Worm (Caenorhabditis elegans) whole organism, L3 larva: Measurements from ENCODE around the gene ptd-2.

Experiments
- R02D3.7 ChIP-seq: fragments of 150-350 bp; optimal IDR thresholded peaks from 2 replicates; lab custom pipeline; 2014; ENCODE audit warnings: missing biosample characterization, missing genetic modification characterization
- ZK546.5 ChIP-seq: sonication (generic microtip); optimal IDR thresholded peaks from 2 replicates; lab custom pipeline; 2017; ENCODE audit warnings: missing biosample characterization, missing genetic modification characterization
- aly-2 ChIP-seq: fragments of 150-350 bp; optimal IDR thresholded peaks from 2 replicates; lab custom pipeline; 2014; ENCODE audit warnings: missing biosample characterization, missing genetic modification characterization
- ama-1 ChIP-seq: fragments of 150-350 bp; optimal IDR thresholded peaks from 2 replicates; lab custom pipeline; 2018
- ceh-16 ChIP-seq: sonication (generic microtip); optimal IDR thresholded peaks from 2 replicates; lab custom pipeline; 2017; ENCODE audit warnings: missing biosample characterization, missing genetic modification characterization
- ceh-28 ChIP-seq: fragments of 150-350 bp; optimal IDR thresholded peaks from 2 replicates; lab custom pipeline; 2014; ENCODE audit warnings: missing biosample characterization, missing genetic modification reagents, missing genetic modification characterization
- ceh-82 ChIP-seq: fragments of 150-350 bp; optimal IDR thresholded peaks from 2 replicates; lab custom pipeline; 2014; ENCODE audit warnings: missing biosample characterization, missing genetic modification characterization
- ceh-9 ChIP-seq: sonication (generic microtip); optimal IDR thresholded peaks from 2 replicates; lab custom pipeline; 2018; ENCODE audit warnings: missing biosample characterization, missing genetic modification characterization
- daf-12 ChIP-seq: fragments of 150-350 bp; optimal IDR thresholded peaks from 2 replicates; lab custom pipeline; 2014; ENCODE audit warnings: missing biosample characterization, missing genetic modification reagents, missing genetic modification characterization
- egl-27 ChIP-seq: sonication (generic microtip); optimal IDR thresholded peaks from 4 replicates; lab custom pipeline; 2017; ENCODE audit warnings: missing biosample characterization, missing genetic modification reagents, missing genetic modification characterization
- egl-5 ChIP-seq: fragments of 150-350 bp; optimal IDR thresholded peaks from 2 replicates; lab custom pipeline; 2017; ENCODE audit warnings: missing biosample characterization, missing genetic modification reagents, missing genetic modification characterization, inconsistent platforms
- elt-1 ChIP-seq: fragments of 150-350 bp; optimal IDR thresholded peaks from 2 replicates; lab custom pipeline; 2014; ENCODE audit warnings: missing biosample characterization, missing genetic modification characterization
- elt-2 ChIP-seq: sonication (generic microtip); optimal IDR thresholded peaks from 2 replicates; lab custom pipeline; 2016; ENCODE audit warnings: missing genetic modification reagents, mild to moderate bottlenecking, missing genetic modification characterization, missing compliant biosample characterization
- elt-3 ChIP-seq, 3 experiments: fragments of 150-350 bp in 1 of 3; sonication (generic microtip) in 2 of 3; optimal IDR thresholded peaks; 2 replicates in 2 of 3; 4 replicates in 1 of 3; lab custom pipeline; 2014 to 2017; ENCODE audit warnings: missing biosample characterization in 3 of 3, missing genetic modification characterization in 3 of 3
- eor-1 ChIP-seq, 2 experiments: fragments of 150-350 bp; optimal IDR thresholded peaks; 2 replicates each; lab custom pipeline; 2014 to 2018; ENCODE audit warnings: missing biosample characterization in 2 of 2, missing genetic modification characterization in 2 of 2
- fkh-10 ChIP-seq: sonication (generic microtip); optimal IDR thresholded peaks from 2 replicates; lab custom pipeline; 2017; ENCODE audit warnings: missing biosample characterization, missing genetic modification reagents, missing genetic modification characterization
- fkh-2 ChIP-seq: fragments of 150-350 bp; optimal IDR thresholded peaks from 2 replicates; lab custom pipeline; 2014; ENCODE audit warnings: missing biosample characterization, missing genetic modification reagents, missing genetic modification characterization
- fos-1 ChIP-seq: fragments of 150-350 bp; optimal IDR thresholded peaks from 2 replicates; lab custom pipeline; 2014; ENCODE audit warnings: missing biosample characterization, missing genetic modification characterization
- hmg-11 ChIP-seq: sonication (generic microtip); optimal IDR thresholded peaks from 2 replicates; lab custom pipeline; 2016; ENCODE audit warnings: missing genetic modification characterization, missing compliant biosample characterization
- jun-1 ChIP-seq: fragments of 150-350 bp; optimal IDR thresholded peaks from 2 replicates; lab custom pipeline; 2014; ENCODE audit warnings: missing biosample characterization, missing genetic modification reagents, missing genetic modification characterization
- lin-15B ChIP-seq: fragments of 150-350 bp; optimal IDR thresholded peaks from 2 replicates; lab custom pipeline; 2014; ENCODE audit warnings: missing biosample characterization, missing genetic modification characterization
- lin-39 ChIP-seq: fragments of 150-350 bp; optimal IDR thresholded peaks from 2 replicates; lab custom pipeline; 2018; ENCODE audit warnings: missing biosample characterization, missing genetic modification reagents, missing genetic modification characterization
- lsy-12 ChIP-seq: sonication (generic microtip); optimal IDR thresholded peaks from 2 replicates; lab custom pipeline; 2016; ENCODE audit warnings: mild to moderate bottlenecking, missing genetic modification characterization, missing compliant biosample characterization
- mdl-1 ChIP-seq: fragments of 150-350 bp; optimal IDR thresholded peaks from 2 replicates; lab custom pipeline; 2014; ENCODE audit warnings: missing biosample characterization, missing genetic modification characterization
- mml-1 ChIP-seq: fragments of 150-350 bp; sonication (generic microtip); optimal IDR thresholded peaks from 3 replicates; lab custom pipeline; 2014; ENCODE audit warnings: missing biosample characterization, missing genetic modification characterization
- nfya-1 ChIP-seq: sonication (generic microtip); optimal IDR thresholded peaks from 2 replicates; lab custom pipeline; 2017; ENCODE audit warnings: missing genetic modification characterization, mild to moderate bottlenecking, missing compliant biosample characterization, antibody characterized with exemption, moderate library complexity; ENCODE audit not compliant: insufficient read depth
- nhr-11 ChIP-seq: fragments of 150-350 bp; optimal IDR thresholded peaks from 2 replicates; lab custom pipeline; 2014; ENCODE audit warnings: missing biosample characterization, missing genetic modification characterization
- nhr-12 ChIP-seq: fragments of 150-350 bp; optimal IDR thresholded peaks from 2 replicates; lab custom pipeline; 2014; ENCODE audit warnings: missing biosample characterization, missing genetic modification characterization
- nhr-23 ChIP-seq: fragments of 150-350 bp; optimal IDR thresholded peaks from 2 replicates; lab custom pipeline; 2014; ENCODE audit warnings: missing biosample characterization, missing genetic modification reagents, missing genetic modification characterization
- nhr-237 ChIP-seq: fragments of 150-350 bp; optimal IDR thresholded peaks from 2 replicates; lab custom pipeline; 2014; ENCODE audit warnings: missing biosample characterization, missing genetic modification characterization
- nhr-25 ChIP-seq: sonication (generic microtip); optimal IDR thresholded peaks from 2 replicates; lab custom pipeline; 2017; ENCODE audit warnings: missing biosample characterization, missing genetic modification characterization
- nhr-28 ChIP-seq: fragments of 150-350 bp; optimal IDR thresholded peaks from 2 replicates; lab custom pipeline; 2014; ENCODE audit warnings: missing biosample characterization, missing genetic modification characterization
- nhr-43 ChIP-seq: sonication (generic microtip); optimal IDR thresholded peaks from 2 replicates; lab custom pipeline; 2016; ENCODE audit warnings: mild to moderate bottlenecking, missing genetic modification characterization, missing compliant biosample characterization; ENCODE audit not compliant: poor library complexity, severe bottlenecking
- nhr-67 ChIP-seq: fragments of 150-350 bp; optimal IDR thresholded peaks from 2 replicates; lab custom pipeline; 2014; ENCODE audit warnings: missing biosample characterization, missing genetic modification characterization
- nhr-76 ChIP-seq: fragments of 150-350 bp; sonication (generic microtip); optimal IDR thresholded peaks from 5 replicates; lab custom pipeline; 2014; ENCODE audit warnings: missing biosample characterization, missing genetic modification characterization
- nhr-77 ChIP-seq: fragments of 150-350 bp; optimal IDR thresholded peaks from 2 replicates; lab custom pipeline; 2014; ENCODE audit warnings: missing biosample characterization, missing genetic modification characterization
- pha-4 ChIP-seq: fragments of 150-350 bp; optimal IDR thresholded peaks from 2 replicates; lab custom pipeline; 2014; ENCODE audit warnings: missing biosample characterization, missing genetic modification reagents, missing genetic modification characterization
- pqm-1 ChIP-seq: fragments of 150-350 bp; optimal IDR thresholded peaks from 2 replicates; lab custom pipeline; 2017; ENCODE audit warnings: missing biosample characterization, missing genetic modification characterization, inconsistent platforms
- sea-2 ChIP-seq: fragments of 150-350 bp; sonication (generic microtip); optimal IDR thresholded peaks from 4 replicates; lab custom pipeline; 2014; ENCODE audit warnings: missing biosample characterization, missing genetic modification reagents, missing genetic modification characterization
- skn-1 ChIP-seq: fragments of 150-350 bp; optimal IDR thresholded peaks from 2 replicates; lab custom pipeline; 2014; ENCODE audit warnings: missing biosample characterization, missing genetic modification characterization
- snpc-4 ChIP-seq: fragments of 150-350 bp; optimal IDR thresholded peaks from 2 replicates; lab custom pipeline; 2014; ENCODE audit warnings: missing biosample characterization, missing genetic modification characterization
- tbx-2 ChIP-seq: sonication (generic microtip); optimal IDR thresholded peaks from 2 replicates; lab custom pipeline; 2016; ENCODE audit warnings: mild to moderate bottlenecking, missing genetic modification characterization, missing compliant biosample characterization
- unc-39 ChIP-seq: sonication (generic microtip); optimal IDR thresholded peaks from 4 replicates; lab custom pipeline; 2017; ENCODE audit warnings: missing biosample characterization, missing genetic modification characterization
- unc-62 ChIP-seq: fragments of 150-350 bp; sonication (generic microtip); optimal IDR thresholded peaks from 4 replicates; lab custom pipeline; 2014; ENCODE audit warnings: missing biosample characterization, missing genetic modification reagents, missing genetic modification characterization
- zag-1 ChIP-seq: fragments of 150-350 bp; optimal IDR thresholded peaks from 2 replicates; lab custom pipeline; 2014; ENCODE audit warnings: missing biosample characterization, missing genetic modification characterization
- ztf-11 ChIP-seq: fragments of 150-350 bp; optimal IDR thresholded peaks from 2 replicates; lab custom pipeline; 2014; ENCODE audit warnings: missing biosample characterization, missing genetic modification characterization
- ztf-4 ChIP-seq: fragments of 150-350 bp; optimal IDR thresholded peaks from 2 replicates; lab custom pipeline; 2014; ENCODE audit warnings: missing biosample characterization, missing genetic modification characterization

Gene ptd-2

ce11 chrV:9272624-9273023, 22.6 kb downstream of the ptd-2 start:
- TF ChIP-seq nhr-43 (tag; lab: Kevin White, UChicago) = no peak
- TF ChIP-seq ztf-4 (tag; lab: Kevin White, UChicago) = no peak
- TF ChIP-seq ZK546.5 (tag; lab: Kevin White, UChicago) = no peak

ce11 chrV:9273587-9273986, 23.6 kb downstream of the ptd-2 start:
- no peak for TF ChIP-seq unc-39 (tag; lab: Kevin White, UChicago)
- no peak for TF ChIP-seq nhr-237 (tag; lab: Kevin White, UChicago)
- no peak for TF ChIP-seq nhr-76 (tag; lab: Kevin White, UChicago)
- no peak for TF ChIP-seq nhr-11 (tag; lab: Kevin White, UChicago)
- no peak for TF ChIP-seq elt-3 (tag; optimal IDR thresholded peaks at IDR 0.05; lab: Kevin White, UChicago)
- TF ChIP-seq mml-1 (tag; lab: Kevin White, UChicago) = no peak
- TF ChIP-seq skn-1 = no peak
- TF ChIP-seq jun-1 = no peak
- TF ChIP-seq ztf-11 (tag; lab: Kevin White, UChicago) = no peak
- peak; percentile 21 for TF ChIP-seq egl-27 (tag; lab: Kevin White, UChicago)
- no peak for TF ChIP-seq ceh-16 (tag; lab: Kevin White, UChicago)
- no peak for TF ChIP-seq nhr-77 (tag; lab: Kevin White, UChicago)
- TF ChIP-seq eor-1 (tag; optimal IDR thresholded peaks at IDR 0.05; lab: Kevin White, UChicago) = no peak
- peak; percentile 70 for TF ChIP-seq nfya-1 (tag; lab: Kevin White, UChicago)
- TF ChIP-seq R02D3.7 (tag; lab: Kevin White, UChicago) = peak; percentile 9
- no peak for TF ChIP-seq nhr-23 (tag; lab: Kevin White, UChicago)
- TF ChIP-seq ceh-9 (tag; lab: Kevin White, UChicago) = no peak
- TF ChIP-seq sea-2 (GFP tag; lab: Kevin White, UChicago) = no peak
- no peak for TF ChIP-seq pqm-1 (tag; lab: Kevin White, UChicago)
- no peak for TF ChIP-seq ceh-82
- no peak for TF ChIP-seq fos-1 (tag; lab: Kevin White, UChicago)
- TF ChIP-seq pha-4 (tag; lab: Kevin White, UChicago) = peak; percentile 33
- TF ChIP-seq nhr-12 (tag; lab: Kevin White, UChicago) = no peak
- peak; percentile 95 for TF ChIP-seq lin-39 (tag; lab: Kevin White, UChicago)
- no peak for TF ChIP-seq nhr-28 (tag; lab: Kevin White, UChicago)
- TF ChIP-seq nhr-25 = no peak
- TF ChIP-seq fkh-2 (tag; lab: Kevin White, UChicago) = no peak
- TF ChIP-seq lsy-12 (tag; lab: Kevin White, UChicago) = no peak
- TF ChIP-seq zag-1 (tag; lab: Kevin White, UChicago) = no peak
- TF ChIP-seq nhr-43 (tag; lab: Kevin White, UChicago) = peak; percentile 40
- TF ChIP-seq snpc-4 (tag; lab: Kevin White, UChicago) = peak; percentile 45
- TF ChIP-seq mdl-1 (tag; lab: Kevin White, UChicago) = no peak
- no peak for TF ChIP-seq ztf-4 (tag; lab: Kevin White, UChicago)
- TF ChIP-seq ama-1 (lab: Kevin White, UChicago) = no peak
- TF ChIP-seq daf-12 (tag; lab: Kevin White, UChicago) = no peak
- TF ChIP-seq aly-2 (tag; lab: Kevin White, UChicago) = no peak
- peak; percentile 46 for TF ChIP-seq fkh-10 (GFP tag; lab: Kevin White, UChicago)
- TF ChIP-seq egl-5 (tag; lab: Kevin White, UChicago) = peak; percentile 8
- TF ChIP-seq lin-15B (tag; lab: Kevin White, UChicago) = peak; percentile 45
- TF ChIP-seq ceh-28 (tag; lab: Kevin White, UChicago) = peak; percentile 59
- no peak for TF ChIP-seq elt-2 (tag; lab: Kevin White, UChicago)
- no peak for TF ChIP-seq elt-1
- peak; percentile 79 for TF ChIP-seq hmg-11
- peak; percentile 31 for TF ChIP-seq tbx-2
- peak; percentile 53 for TF ChIP-seq unc-62 (GFP tag; lab: Kevin White, UChicago)
- no peak for TF ChIP-seq nhr-67 (tag; lab: Kevin White, UChicago)
- no peak for TF ChIP-seq ZK546.5 (tag; lab: Kevin White, UChicago)
